Worm (Caenorhabditis elegans): Measurements from ENCODE around the gene srv-28.

ce11 chrIV:6284277-6284676, 21.1 kb upstream of the srv-28 start, which contains the start of gene ops-1:
- TF ChIP-seq madf-2 (tag; optimal IDR thresholded peaks at IDR 0.05) (no peak), unc-3 (GFP tag; conservative IDR thresholded peaks at IDR 0.05) (no peak), unc-3 (tag; optimal IDR thresholded peaks at IDR 0.05) (no peak), F13H6.1 (tag; optimal IDR thresholded peaks at IDR 0.05) (no peak), eyg-1 (tag; optimal IDR thresholded peaks at IDR 0.05) (no peak), ama-1 (optimal IDR thresholded peaks at IDR 0.05) (no peak), nfya-1 (tag; optimal IDR thresholded peaks at IDR 0.05) (no peak), pqm-1 (tag; optimal IDR thresholded peaks at IDR 0.05) (no peak), ceh-9 (tag; optimal IDR thresholded peaks at IDR 0.05) (no peak), nhr-11 (tag; optimal IDR thresholded peaks at IDR 0.05) (no peak), ets-4 (tag; optimal IDR thresholded peaks at IDR 0.05) (no peak)
